Worm (Caenorhabditis elegans) whole organism, mixed stage, embryonic: ENCODE measurements around the gene pks-1.

ENCODE experiments used
- M03D4.4 ChIP-seq: sonication (generic microtip); optimal IDR thresholded peaks from 2 replicates; lab custom pipeline; 2017; ENCODE audit warnings: mild to moderate bottlenecking, missing genetic modification characterization, missing compliant biosample characterization
- bed-3 ChIP-seq: fragments of 200-800 bp; sonication (Bioruptor generic); optimal IDR thresholded peaks from 3 replicates; lab custom pipeline; 2018; ENCODE audit warnings: mild to moderate bottlenecking, missing genetic modification characterization, moderate library complexity, missing compliant biosample characterization
- blmp-1 ChIP-seq: fragments of 150-350 bp; optimal IDR thresholded peaks from 2 replicates; lab custom pipeline; 2014; ENCODE audit warnings: missing biosample characterization, missing genetic modification characterization
- ceh-39 ChIP-seq: fragments of 150-350 bp; optimal IDR thresholded peaks from 2 replicates; lab custom pipeline; 2014; ENCODE audit warnings: missing biosample characterization, missing genetic modification characterization
- ceh-43 ChIP-seq: fragments of 200-800 bp; sonication (Bioruptor generic); optimal IDR thresholded peaks from 2 replicates; lab custom pipeline; 2018; ENCODE audit warnings: mild to moderate bottlenecking, missing genetic modification characterization, moderate library complexity, missing compliant biosample characterization
- ceh-83 ChIP-seq: fragments of 200-800 bp; sonication (Bioruptor generic); optimal IDR thresholded peaks from 2 replicates; lab custom pipeline; 2018; ENCODE audit warnings: mild to moderate bottlenecking, missing genetic modification characterization, missing compliant biosample characterization
- ces-1 ChIP-seq: fragments of 150-350 bp; optimal IDR thresholded peaks from 2 replicates; lab custom pipeline; 2014; ENCODE audit warnings: missing biosample characterization, missing genetic modification reagents, missing genetic modification characterization
- cnd-1 ChIP-seq: fragments of 200-800 bp; sonication (Bioruptor generic); optimal IDR thresholded peaks from 2 replicates; lab custom pipeline; 2018; ENCODE audit warnings: mild to moderate bottlenecking, missing genetic modification characterization, missing compliant biosample characterization
- drap-1 ChIP-seq: fragments of 200-800 bp; sonication (Bioruptor generic); optimal IDR thresholded peaks from 3 replicates; lab custom pipeline; 2018; ENCODE audit warnings: mild to moderate bottlenecking, missing genetic modification characterization, missing compliant biosample characterization
- elt-1 ChIP-seq: sonication (generic microtip); optimal IDR thresholded peaks from 2 replicates; lab custom pipeline; 2017; ENCODE audit warnings: missing genetic modification characterization, mild to moderate bottlenecking, missing compliant biosample characterization, antibody characterized with exemption, moderate library complexity, borderline replicate concordance; ENCODE audit not compliant: insufficient read depth
- elt-3 ChIP-seq: fragments of 150-350 bp; optimal IDR thresholded peaks from 2 replicates; lab custom pipeline; 2014; ENCODE audit warnings: missing biosample characterization, missing genetic modification characterization
- flh-1 ChIP-seq: fragments of 200-800 bp; sonication (Bioruptor generic); optimal IDR thresholded peaks from 2 replicates; lab custom pipeline; 2018; ENCODE audit warnings: mild to moderate bottlenecking, missing genetic modification characterization, moderate library complexity, missing compliant biosample characterization
- ham-2 ChIP-seq: fragments of 200-800 bp; sonication (Bioruptor generic); optimal IDR thresholded peaks from 2 replicates; lab custom pipeline; 2018; ENCODE audit warnings: mild to moderate bottlenecking, missing genetic modification characterization, missing compliant biosample characterization
- hlh-1 ChIP-seq: fragments of 150-350 bp; optimal IDR thresholded peaks from 2 replicates; lab custom pipeline; 2014; ENCODE audit warnings: missing biosample characterization, missing genetic modification reagents, missing genetic modification characterization
- lin-13 ChIP-seq: fragments of 150-350 bp; optimal IDR thresholded peaks from 2 replicates; lab custom pipeline; 2014; ENCODE audit warnings: missing biosample characterization, missing genetic modification characterization
- lin-32 ChIP-seq: fragments of 200-800 bp; sonication (Bioruptor generic); optimal IDR thresholded peaks from 2 replicates; lab custom pipeline; 2018; ENCODE audit warnings: mild to moderate bottlenecking, missing genetic modification characterization, missing compliant biosample characterization
- lsy-2 ChIP-seq: fragments of 150-350 bp; optimal IDR thresholded peaks from 2 replicates; lab custom pipeline; 2014; ENCODE audit warnings: missing biosample characterization, missing genetic modification characterization
- mab-5 ChIP-seq: fragments of 150-350 bp; optimal IDR thresholded peaks from 2 replicates; lab custom pipeline; 2014; ENCODE audit warnings: missing biosample characterization, missing genetic modification characterization
- mep-1 ChIP-seq: fragments of 150-350 bp; optimal IDR thresholded peaks from 2 replicates; lab custom pipeline; 2017; ENCODE audit warnings: missing biosample characterization, missing genetic modification reagents, missing genetic modification characterization, inconsistent platforms
- mls-2 ChIP-seq: sonication (generic microtip); optimal IDR thresholded peaks from 2 replicates; lab custom pipeline; 2016; ENCODE audit warnings: mild to moderate bottlenecking, missing genetic modification characterization, moderate library complexity, missing compliant biosample characterization
- nhr-12 ChIP-seq: fragments of 150-350 bp; optimal IDR thresholded peaks from 2 replicates; lab custom pipeline; 2014; ENCODE audit warnings: missing biosample characterization, missing genetic modification characterization
- nhr-2 ChIP-seq: fragments of 150-350 bp; optimal IDR thresholded peaks from 2 replicates; lab custom pipeline; 2014; ENCODE audit warnings: missing biosample characterization, missing genetic modification characterization
- nhr-237 ChIP-seq: fragments of 150-350 bp; optimal IDR thresholded peaks from 2 replicates; lab custom pipeline; 2014; ENCODE audit warnings: missing biosample characterization, missing genetic modification characterization
- nhr-28 ChIP-seq: fragments of 150-350 bp; optimal IDR thresholded peaks from 2 replicates; lab custom pipeline; 2014; ENCODE audit warnings: missing biosample characterization, missing genetic modification characterization
- nhr-76 ChIP-seq: sonication (generic microtip); optimal IDR thresholded peaks from 2 replicates; lab custom pipeline; 2017; ENCODE audit warnings: missing biosample characterization, missing genetic modification characterization
- pha-4 ChIP-seq: fragments of 150-350 bp; optimal IDR thresholded peaks from 2 replicates; lab custom pipeline; 2018; ENCODE audit warnings: missing biosample characterization, missing genetic modification reagents, missing genetic modification characterization
- sem-2 ChIP-seq: fragments of 200-800 bp; sonication (Bioruptor generic); optimal IDR thresholded peaks from 2 replicates; lab custom pipeline; 2018; ENCODE audit warnings: mild to moderate bottlenecking, missing genetic modification characterization, missing compliant biosample characterization
- snpc-4 ChIP-seq: fragments of 150-350 bp; optimal IDR thresholded peaks from 2 replicates; lab custom pipeline; 2014; ENCODE audit warnings: missing biosample characterization, missing genetic modification characterization
- sptf-1 ChIP-seq: sonication (generic microtip); optimal IDR thresholded peaks from 2 replicates; lab custom pipeline; 2017; ENCODE audit warnings: mild to moderate bottlenecking, missing genetic modification characterization, moderate library complexity, missing compliant biosample characterization
- tbx-8 ChIP-seq: fragments of 200-800 bp; sonication (Bioruptor generic); optimal IDR thresholded peaks from 2 replicates; lab custom pipeline; 2018; ENCODE audit warnings: mild to moderate bottlenecking, missing genetic modification characterization, moderate library complexity, missing compliant biosample characterization
- unc-120 ChIP-seq: sonication (generic microtip); optimal IDR thresholded peaks from 2 replicates; lab custom pipeline; 2017; ENCODE audit warnings: missing genetic modification characterization, missing compliant biosample characterization; ENCODE audit not compliant: poor library complexity, severe bottlenecking
- unc-39 ChIP-seq: fragments of 150-350 bp; optimal IDR thresholded peaks from 2 replicates; lab custom pipeline; 2014; ENCODE audit warnings: missing biosample characterization, missing genetic modification characterization
- unc-62 ChIP-seq: fragments of 150-350 bp; optimal IDR thresholded peaks from 2 replicates; lab custom pipeline; 2014; ENCODE audit warnings: missing biosample characterization, missing genetic modification reagents, missing genetic modification characterization
- zip-8 ChIP-seq: fragments of 150-350 bp; optimal IDR thresholded peaks from 2 replicates; lab custom pipeline; 2014; ENCODE audit warnings: missing biosample characterization, missing genetic modification characterization
- ztf-11 ChIP-seq: fragments of 150-350 bp; optimal IDR thresholded peaks from 2 replicates; lab custom pipeline; 2014; ENCODE audit warnings: missing biosample characterization, missing genetic modification characterization

The pks-1 gene

DNA sequence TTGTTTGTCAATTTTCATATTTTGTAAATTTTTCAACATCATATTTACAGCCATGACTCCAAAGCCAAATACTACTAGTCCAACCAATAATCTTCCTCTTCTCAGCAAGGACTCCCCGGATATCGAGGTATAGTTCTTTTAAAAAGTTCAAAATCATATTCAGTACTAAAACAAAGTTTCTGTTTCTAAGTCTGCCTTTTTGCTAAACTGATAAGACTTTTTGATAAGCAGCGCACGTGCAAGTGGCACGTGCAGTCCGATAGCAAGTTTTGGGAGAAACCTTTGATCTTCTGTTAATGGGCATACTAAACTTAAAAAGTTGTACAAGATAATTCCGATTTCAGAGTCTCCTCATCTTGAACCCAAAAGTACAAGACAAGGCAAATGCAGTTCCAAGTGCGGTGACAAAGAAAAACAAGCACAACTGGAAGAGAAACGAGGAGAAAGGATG, 54.2 kb downstream of the pks-1 start, which contains the start of gene dpyd-1:
TSS of gene dpyd-1 (plus strand) at position 51 of the 451 bp plus-strand sequence.
- no peak for TF ChIP-seq M03D4.4 (tag; lab: Kevin White, UChicago)
- TF ChIP-seq drap-1, result no peak
- TF ChIP-seq elt-3 (tag; lab: Kevin White, UChicago), result no peak
- no peak for TF ChIP-seq sem-2
- no peak for TF ChIP-seq hlh-1 (tag; lab: Kevin White, UChicago)
- TF ChIP-seq ham-2 (GFP tag; lab: Kevin White, UChicago), result no peak
- TF ChIP-seq nhr-12, result no peak
- no peak for TF ChIP-seq snpc-4 (tag; lab: Kevin White, UChicago)
- no peak for TF ChIP-seq mls-2 (tag; lab: Kevin White, UChicago)
- TF ChIP-seq lsy-2 (tag; lab: Kevin White, UChicago), result no peak

DNA sequence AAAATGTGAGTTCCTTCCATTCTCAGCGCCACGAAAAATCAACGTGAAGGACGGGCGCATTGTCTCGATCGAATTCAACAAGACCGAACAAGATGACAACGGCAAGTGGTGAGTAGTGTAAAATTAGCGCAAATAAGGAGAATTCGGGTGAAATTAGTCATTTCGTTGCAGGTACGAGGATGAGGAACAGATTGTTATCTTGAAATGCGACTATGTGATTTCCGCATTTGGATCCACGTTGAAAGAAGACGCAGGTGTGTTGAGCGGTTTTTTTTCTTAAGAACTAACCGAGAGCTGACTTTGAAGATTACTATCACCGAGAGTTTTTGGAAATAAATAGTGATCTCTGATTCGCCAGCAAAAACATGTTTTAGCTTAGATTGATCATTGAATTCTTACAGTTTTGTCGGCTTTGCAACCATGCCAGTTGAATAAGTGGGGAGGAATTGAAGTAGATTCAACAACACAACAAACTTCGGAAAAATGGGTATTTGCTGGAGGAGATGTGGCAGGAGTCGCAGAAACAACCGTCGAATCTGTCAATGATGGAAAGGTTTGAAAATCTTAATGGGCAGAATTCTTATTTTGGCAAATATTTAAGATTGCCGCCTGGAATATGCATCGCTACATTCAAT, 56.6 kb downstream of the pks-1 start:
- TF ChIP-seq unc-120 (tag; lab: Kevin White, UChicago) (no peak), elt-1 (peak; percentile 40)

DNA sequence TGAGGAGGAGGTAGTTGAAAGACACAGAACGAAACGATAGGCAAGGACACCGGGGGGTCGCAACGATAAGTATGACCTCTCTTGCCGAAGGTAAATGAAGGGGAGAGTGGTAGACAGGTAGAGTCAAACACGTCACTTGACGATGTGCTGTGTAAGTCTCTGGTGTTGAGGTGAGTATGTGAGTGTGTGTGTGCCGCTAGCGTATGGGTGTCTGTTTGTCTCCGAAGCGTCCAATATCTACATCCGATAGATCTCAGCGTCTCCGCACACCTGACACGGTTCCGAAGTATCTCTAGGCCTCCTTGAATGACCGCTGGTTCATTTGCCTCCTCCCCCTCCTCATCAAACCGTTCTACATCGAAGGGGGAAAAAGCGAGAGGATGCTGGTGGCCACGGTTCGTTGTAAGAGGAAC, 61.6 kb downstream of the pks-1 start:
- TF ChIP-seq lin-13 (tag; lab: Kevin White, UChicago) (peak; percentile 84), nhr-237 (tag; lab: Kevin White, UChicago) (no peak), mls-2 (tag; lab: Kevin White, UChicago) (peak; percentile 72), elt-3 (tag; lab: Kevin White, UChicago) (no peak), unc-39 (tag; lab: Kevin White, UChicago) (peak; percentile 41), snpc-4 (tag; lab: Kevin White, UChicago) (no peak), pha-4 (tag; lab: Kevin White, UChicago) (peak; percentile 93), bed-3 (no peak), ceh-43 (GFP tag; lab: Kevin White, UChicago) (no peak), drap-1 (peak; percentile 69), mep-1 (tag; lab: Kevin White, UChicago) (peak; percentile 24), unc-120 (tag; lab: Kevin White, UChicago) (peak; percentile 41), ceh-83 (no peak), zip-8 (tag; lab: Kevin White, UChicago) (no peak), ham-2 (GFP tag; lab: Kevin White, UChicago) (peak; percentile 95), lin-32 (GFP tag; lab: Kevin White, UChicago) (no peak), M03D4.4 (tag; lab: Kevin White, UChicago) (peak; percentile 28), nhr-12 (peak; percentile 17), sptf-1 (tag; lab: Kevin White, UChicago) (peak; percentile 74), ces-1 (no peak), cnd-1 (peak; percentile 38), nhr-76 (tag; lab: Kevin White, UChicago) (no peak), tbx-8 (GFP tag; lab: Kevin White, UChicago) (peak; percentile 54), nhr-2 (tag; lab: Kevin White, UChicago) (peak; percentile 88), lsy-2 (tag; lab: Kevin White, UChicago) (no peak), hlh-1 (tag; lab: Kevin White, UChicago) (peak; percentile 86), elt-1 (peak; percentile 63), unc-62 (GFP tag; lab: Kevin White, UChicago) (peak; percentile 72), sem-2 (no peak), nhr-28 (tag; lab: Kevin White, UChicago) (no peak), mab-5 (no peak), blmp-1 (tag; lab: Kevin White, UChicago) (no peak), flh-1 (GFP tag; lab: Kevin White, UChicago) (no peak), ceh-39 (tag; lab: Kevin White, UChicago) (no peak), ztf-11 (tag; lab: Kevin White, UChicago) (peak; percentile 54)
- TF ChIP-seq, all 35 proteins: peak for 18
